Worm (Caenorhabditis elegans) whole organism, L1 larva: ENCODE results near the gene T09A5.14.

Experiments used
- C16A3.4 ChIP-seq: fragments of 150-350 bp; optimal IDR thresholded peaks from 2 replicates; lab custom pipeline; 2014; ENCODE audit warnings: missing biosample characterization, missing genetic modification characterization
- F16B12.6 ChIP-seq: fragments of 150-350 bp; optimal IDR thresholded peaks from 2 replicates; lab custom pipeline; 2014; ENCODE audit warnings: missing biosample characterization, missing genetic modification characterization
- alr-1 ChIP-seq: fragments of 200-800 bp; sonication (Bioruptor generic); optimal IDR thresholded peaks from 2 replicates; lab custom pipeline; 2018; ENCODE audit warnings: borderline replicate concordance, mild to moderate bottlenecking, missing genetic modification characterization, missing compliant biosample characterization
- ama-1 ChIP-seq: fragments of 150-350 bp; optimal IDR thresholded peaks from 2 replicates; lab custom pipeline; 2014
- ceh-8 ChIP-seq: fragments of 200-800 bp; sonication (Bioruptor generic); optimal IDR thresholded peaks from 2 replicates; lab custom pipeline; 2018; ENCODE audit warnings: mild to moderate bottlenecking, missing genetic modification characterization, moderate library complexity, missing compliant biosample characterization
- ceh-82 ChIP-seq, 3 experiments: fragments of 150-350 bp in 1 of 3; sonication (generic microtip) in 2 of 3; optimal IDR thresholded peaks; 2 replicates each; lab custom pipeline; 2014 to 2017; ENCODE audit warnings: missing biosample characterization in 3 of 3, missing genetic modification characterization in 3 of 3
- efl-1 ChIP-seq, 4 experiments: fragments of 150-350 bp; optimal IDR thresholded peaks in 3 of 4; peaks in 1 of 4; 1 replicate in 1 of 4; 2 replicates in 3 of 4; lab custom pipeline; 2014; ENCODE audit warnings: missing biosample characterization in 2 of 4, missing genetic modification characterization in 2 of 4, missing genetic modification reagents in 2 of 4
- efl-3 ChIP-seq: fragments of 200-800 bp; sonication (Bioruptor generic); optimal IDR thresholded peaks from 2 replicates; lab custom pipeline; 2018; ENCODE audit warnings: mild to moderate bottlenecking, missing genetic modification characterization, missing compliant biosample characterization
- egl-27 ChIP-seq, 2 experiments: fragments of 150-350 bp in 1 of 2; sonication (generic microtip); optimal IDR thresholded peaks; 3 replicates each; lab custom pipeline; 2017 to 2018; ENCODE audit warnings: missing biosample characterization in 2 of 2, missing genetic modification characterization in 2 of 2, missing genetic modification reagents in 2 of 2
- elt-2 ChIP-seq: sonication (generic microtip); optimal IDR thresholded peaks from 2 replicates; lab custom pipeline; 2016; ENCODE audit warnings: missing genetic modification characterization, mild to moderate bottlenecking, inconsistent platforms, missing compliant biosample characterization, missing genetic modification reagents
- fkh-10 ChIP-seq: sonication (generic microtip); optimal IDR thresholded peaks from 2 replicates; lab custom pipeline; 2017; ENCODE audit warnings: missing biosample characterization, missing genetic modification reagents, missing genetic modification characterization
- fkh-8 ChIP-seq: sonication (generic microtip); optimal IDR thresholded peaks from 2 replicates; lab custom pipeline; 2016; ENCODE audit warnings: mild to moderate bottlenecking, missing genetic modification characterization, missing compliant biosample characterization
- hlh-17 ChIP-seq: fragments of 200-800 bp; sonication (Bioruptor generic); optimal IDR thresholded peaks from 2 replicates; lab custom pipeline; 2018; ENCODE audit warnings: missing genetic modification characterization, mild to moderate bottlenecking, missing compliant biosample characterization, moderate library complexity, borderline replicate concordance
- hlh-4 ChIP-seq: sonication (generic microtip); optimal IDR thresholded peaks from 2 replicates; lab custom pipeline; 2016; ENCODE audit warnings: mild to moderate bottlenecking, missing genetic modification characterization, missing compliant biosample characterization
- hpl-2 ChIP-seq: fragments of 150-350 bp; optimal IDR thresholded peaks from 2 replicates; lab custom pipeline; 2014; ENCODE audit warnings: missing biosample characterization, missing genetic modification reagents, missing genetic modification characterization
- lin-14 ChIP-seq: fragments of 200-800 bp; sonication (Bioruptor generic); optimal IDR thresholded peaks from 2 replicates; lab custom pipeline; 2018; ENCODE audit warnings: mild to moderate bottlenecking, missing genetic modification characterization, moderate library complexity, missing compliant biosample characterization
- lin-15B ChIP-seq: fragments of 150-350 bp; sonication (generic microtip); optimal IDR thresholded peaks from 3 replicates; lab custom pipeline; 2014; ENCODE audit warnings: missing biosample characterization, missing genetic modification characterization
- mab-9 ChIP-seq: fragments of 200-800 bp; sonication (Bioruptor generic); IDR thresholded peaks from 2 replicates; pipeline ENCODE4 v1.3.6; 2022; ENCODE audit warnings: missing genetic modification reagents, missing genetic modification characterization, missing compliant biosample characterization
- mdl-1 ChIP-seq, 2 experiments: fragments of 150-350 bp; optimal IDR thresholded peaks; 2 replicates each; lab custom pipeline; 2014 to 2017; ENCODE audit warnings: missing biosample characterization in 2 of 2, missing genetic modification characterization in 2 of 2, inconsistent platforms in 1 of 2
- nhr-12 ChIP-seq: sonication (generic microtip); optimal IDR thresholded peaks from 2 replicates; lab custom pipeline; 2017; ENCODE audit warnings: missing biosample characterization, missing genetic modification characterization
- nhr-237 ChIP-seq: fragments of 150-350 bp; optimal IDR thresholded peaks from 2 replicates; lab custom pipeline; 2014; ENCODE audit warnings: missing biosample characterization, missing genetic modification characterization
- nhr-71 ChIP-seq: sonication (generic microtip); optimal IDR thresholded peaks from 2 replicates; lab custom pipeline; 2016; ENCODE audit warnings: mild to moderate bottlenecking, missing genetic modification characterization, moderate library complexity, missing compliant biosample characterization
- nhr-77 ChIP-seq: fragments of 150-350 bp; optimal IDR thresholded peaks from 2 replicates; lab custom pipeline; 2014; ENCODE audit warnings: missing biosample characterization, missing genetic modification characterization
- nhr-84 ChIP-seq: sonication (generic microtip); optimal IDR thresholded peaks from 2 replicates; lab custom pipeline; 2017; ENCODE audit warnings: missing biosample characterization, missing genetic modification characterization
- nhr-85 ChIP-seq: sonication (generic microtip); peaks from one replicate; lab custom pipeline; 2016; ENCODE audit warnings: missing genetic modification characterization, inconsistent platforms, missing compliant biosample characterization
- nhr-90 ChIP-seq: sonication (generic microtip); optimal IDR thresholded peaks from 2 replicates; lab custom pipeline; 2016; ENCODE audit warnings: mild to moderate bottlenecking, missing genetic modification characterization, missing compliant biosample characterization; ENCODE audit not compliant: poor library complexity
- pax-3 ChIP-seq: fragments of 200-800 bp; sonication (Bioruptor generic); optimal IDR thresholded peaks from 2 replicates; lab custom pipeline; 2018; ENCODE audit warnings: mild to moderate bottlenecking, missing genetic modification characterization, moderate library complexity, missing compliant biosample characterization
- rnt-1 ChIP-seq: sonication (generic microtip); optimal IDR thresholded peaks from 2 replicates; lab custom pipeline; 2016; ENCODE audit warnings: mild to moderate bottlenecking, missing genetic modification characterization, moderate library complexity, missing compliant biosample characterization
- snpc-4 ChIP-seq: fragments of 150-350 bp; optimal IDR thresholded peaks from 2 replicates; lab custom pipeline; 2014; ENCODE audit warnings: missing biosample characterization, missing genetic modification characterization
- sptf-1 ChIP-seq: fragments of 150-350 bp; optimal IDR thresholded peaks from 2 replicates; lab custom pipeline; 2014; ENCODE audit warnings: missing biosample characterization, missing genetic modification characterization
- tlp-1 ChIP-seq: fragments of 150-350 bp; optimal IDR thresholded peaks from 2 replicates; lab custom pipeline; 2014; ENCODE audit warnings: missing biosample characterization, missing genetic modification characterization
- unc-62 ChIP-seq: fragments of 150-350 bp; optimal IDR thresholded peaks from 2 replicates; lab custom pipeline; 2014; ENCODE audit warnings: missing biosample characterization, missing genetic modification reagents, missing genetic modification characterization
- unc-98 ChIP-seq: fragments of 200-800 bp; sonication (Bioruptor generic); IDR thresholded peaks from 2 replicates; pipeline ENCODE4 v1.3.6; 2022; ENCODE audit warnings: missing genetic modification characterization, missing compliant biosample characterization
- xbp-1 ChIP-seq: sonication (generic microtip); optimal IDR thresholded peaks from 2 replicates; lab custom pipeline; 2016; ENCODE audit warnings: missing genetic modification characterization, missing compliant biosample characterization
- zag-1 ChIP-seq: fragments of 150-350 bp; optimal IDR thresholded peaks from 2 replicates; lab custom pipeline; 2014; ENCODE audit warnings: missing biosample characterization, missing genetic modification characterization
- ztf-11 ChIP-seq, 2 experiments: sonication (generic microtip); optimal IDR thresholded peaks; 2 replicates each; lab custom pipeline; 2016 to 2017; ENCODE audit warnings: missing genetic modification characterization in 2 of 2, missing biosample characterization in 1 of 2, missing compliant biosample characterization in 1 of 2
- ztf-4 ChIP-seq: fragments of 150-350 bp; optimal IDR thresholded peaks from 2 replicates; lab custom pipeline; 2014; ENCODE audit warnings: missing biosample characterization, missing genetic modification characterization

Gene T09A5.14

ce11 chrII:7809358-7809914 is 22.7 kb upstream of the T09A5.14 start:
- no peak for TF ChIP-seq efl-1 (optimal IDR thresholded peaks at IDR 0.05; lab: Kevin White, UChicago)
- peak in 1 of 2 experiments; percentile 38 for TF ChIP-seq efl-1 (GFP tag; optimal IDR thresholded peaks at IDR 0.05 in 1 of 2; lab: Kevin White, UChicago)
- TF ChIP-seq efl-3 (GFP tag; lab: Kevin White, UChicago) = no peak

ce11 chrII:7810162-7810868 is 21.8 kb upstream of the T09A5.14 start:
- TF ChIP-seq F16B12.6 (tag; lab: Kevin White, UChicago) (no peak), xbp-1 (tag; lab: Kevin White, UChicago) (no peak), fkh-8 (tag; lab: Kevin White, UChicago) (no peak), efl-1 (optimal IDR thresholded peaks at IDR 0.05; lab: Kevin White, UChicago) (no peak), efl-1 (GFP tag; optimal IDR thresholded peaks at IDR 0.05 in 1 of 2; lab: Kevin White, UChicago) (peak in 1 of 2 experiments; percentile 50)

- no peak for TF ChIP-seq unc-62 (GFP tag; lab: Kevin White, UChicago)
- no peak for TF ChIP-seq C16A3.4 (tag; lab: Kevin White, UChicago)
- TF ChIP-seq nhr-71 (tag; lab: Kevin White, UChicago) = no peak
- TF ChIP-seq mab-9 (GFP tag; lab: Robert Waterston, UW) = no peak
- TF ChIP-seq F16B12.6 (tag; lab: Kevin White, UChicago) = no peak
- TF ChIP-seq hlh-17 (GFP tag; lab: Kevin White, UChicago) = no peak
- peak in 1 of 2 experiments; percentile 22 for TF ChIP-seq ztf-11 (tag; optimal IDR thresholded peaks at IDR 0.05; lab: Kevin White, UChicago)
- peak; percentile 4 for TF ChIP-seq rnt-1 (tag; lab: Kevin White, UChicago)
Measured at ce11 chrII:7810869-7811543, 21.1 kb upstream of the T09A5.14 start, which contains the start of gene cki-1. cki-1 (plus strand) TSS chrII:7811240.

- TF ChIP-seq lin-15B (tag; lab: Kevin White, UChicago) (no peak), ama-1 (lab: Kevin White, UChicago) (peak; percentile 7), mdl-1 (tag; optimal IDR thresholded peaks at IDR 0.05; lab: Kevin White, UChicago) (no peak)
Measured at ce11 chrII:7812332-7812731, 19.8 kb upstream of the T09A5.14 start.

ce11 chrII:7813237-7813636 is 18.9 kb upstream of the T09A5.14 start:
- no peak for TF ChIP-seq nhr-85
- TF ChIP-seq ceh-82 (tag; optimal IDR thresholded peaks at IDR 0.05; lab: Kevin White, UChicago) = no peak
- no peak for TF ChIP-seq efl-1 (optimal IDR thresholded peaks at IDR 0.05; lab: Kevin White, UChicago)
- no peak for TF ChIP-seq efl-1 (GFP tag; optimal IDR thresholded peaks at IDR 0.05 in 1 of 2; lab: Kevin White, UChicago)
- TF ChIP-seq xbp-1 (tag; lab: Kevin White, UChicago) = no peak
- TF ChIP-seq tlp-1 = no peak
- TF ChIP-seq snpc-4 (tag; lab: Kevin White, UChicago) = no peak
- no peak for TF ChIP-seq lin-14 (GFP tag; lab: Kevin White, UChicago)
- TF ChIP-seq mdl-1 (tag; optimal IDR thresholded peaks at IDR 0.05; lab: Kevin White, UChicago) = no peak
- no peak for TF ChIP-seq egl-27 (tag; optimal IDR thresholded peaks at IDR 0.05; lab: Kevin White, UChicago)
- no peak for TF ChIP-seq hlh-4 (tag; lab: Kevin White, UChicago)
- no peak for TF ChIP-seq nhr-77 (tag; lab: Kevin White, UChicago)

ce11 chrII:7813645-7814044 is 18.5 kb upstream of the T09A5.14 start:
- TF ChIP-seq lin-14 (GFP tag; lab: Kevin White, UChicago) = no peak
- no peak for TF ChIP-seq nhr-84 (tag; lab: Kevin White, UChicago)
- no peak for TF ChIP-seq nhr-85
- TF ChIP-seq ceh-8 (GFP tag; lab: Kevin White, UChicago) = no peak
- TF ChIP-seq snpc-4 (tag; lab: Kevin White, UChicago) = no peak
- TF ChIP-seq mdl-1 (tag; optimal IDR thresholded peaks at IDR 0.05; lab: Kevin White, UChicago) = no peak
- TF ChIP-seq ztf-4 (tag; lab: Kevin White, UChicago) = no peak
- no peak for TF ChIP-seq fkh-10 (GFP tag; lab: Kevin White, UChicago)
- TF ChIP-seq unc-98 = no peak
- no peak for TF ChIP-seq elt-2 (tag; lab: Kevin White, UChicago)
- TF ChIP-seq alr-1 = no peak
- no peak for TF ChIP-seq pax-3 (tag; lab: Kevin White, UChicago)
- TF ChIP-seq nhr-12 = no peak
- no peak for TF ChIP-seq hpl-2 (GFP tag; lab: Kevin White, UChicago)
- no peak for TF ChIP-seq zag-1 (tag; lab: Kevin White, UChicago)
- TF ChIP-seq lin-15B (tag; lab: Kevin White, UChicago) = no peak
- TF ChIP-seq nhr-90 (tag; lab: Kevin White, UChicago) = no peak
- no peak for TF ChIP-seq nhr-237 (tag; lab: Kevin White, UChicago)
- TF ChIP-seq sptf-1 = no peak
